Fruit fly (Drosophila melanogaster): ENCODE results near the gene CG32152.
A peak's percentile ranks its signal among the peaks of the same experiment; 100 is the strongest.

Gene CG32152

DNA sequence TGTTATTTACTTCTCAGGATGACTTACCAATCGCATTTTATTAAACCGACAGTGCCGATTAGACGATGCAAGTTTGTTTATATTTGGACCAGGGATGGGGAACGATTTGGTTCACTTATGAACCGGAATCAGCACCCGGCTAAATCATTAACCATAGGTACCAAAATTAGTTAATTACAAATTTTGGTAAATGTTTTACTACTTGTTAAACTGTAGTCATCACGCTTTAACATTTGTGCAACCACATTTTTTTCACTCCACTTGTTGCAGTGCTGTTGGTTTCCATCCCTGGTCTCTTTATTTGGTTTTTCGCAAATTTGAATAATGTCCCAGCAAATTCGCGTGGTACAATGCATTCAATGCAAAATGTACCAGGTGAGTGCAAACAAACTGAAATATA lies 38.3 kb downstream of the CG32152 start, which contains the start of the genes IntS9 and CG43295 (continued):
- peak; percentile 69 for TF ChIP-seq Meics (GFP tag; optimal IDR thresholded peaks at IDR 0.05)
- peak; percentile 67 for TF ChIP-seq cato (GFP tag; optimal IDR thresholded peaks at IDR 0.05; ENCODE audit: borderline replicate concordance)
- TF ChIP-seq ato (GFP tag; IDR thresholded peaks at IDR 0.05; ENCODE audit: partially characterized antibody), result no peak
- peak; percentile 49 for TF ChIP-seq pzg (GFP tag; optimal IDR thresholded peaks at IDR 0.05)
- TF ChIP-seq Camta (GFP tag; optimal IDR thresholded peaks at IDR 0.05), result peak; percentile 89
- TF ChIP-seq CG32772 (GFP tag; IDR thresholded peaks at IDR 0.05), result peak; percentile 77
- TF ChIP-seq Fer1 (GFP tag; optimal IDR thresholded peaks at IDR 0.05), result no peak
- no peak for TF ChIP-seq HLHmδ (GFP tag; optimal IDR thresholded peaks at IDR 0.05)
- peak; percentile 65 for TF ChIP-seq YL-1 (GFP tag; optimal IDR thresholded peaks at IDR 0.05)
- TF ChIP-seq hb (GFP tag; IDR thresholded peaks at IDR 0.05; ENCODE audit: partially characterized antibody), result no peak
- peak; percentile 67; the same call in 1 of the 3 replicates for TF ChIP-seq CG11093 (GFP tag; IDR thresholded peaks at IDR 0.05)
- TF ChIP-seq D (optimal IDR thresholded peaks at IDR 0.05), result no peak
- TF ChIP-seq D (GFP tag; optimal IDR thresholded peaks at IDR 0.05), result peak; percentile 62
- peak; percentile 60; the same call in 1 of the 2 replicates for TF ChIP-seq sim (GFP tag; IDR thresholded peaks at IDR 0.05)
- TF ChIP-seq CG18476 (GFP tag; optimal IDR thresholded peaks at IDR 0.05), result peak; percentile 83
- TF ChIP-seq CG3838 (GFP tag; optimal IDR thresholded peaks at IDR 0.05), result peak; percentile 33
- TF ChIP-seq CG13624 (GFP tag; optimal IDR thresholded peaks at IDR 0.05), result peak; percentile 77
- peak; percentile 85 for TF ChIP-seq CG10959 (GFP tag; IDR thresholded peaks at IDR 0.05)
- no peak for TF ChIP-seq unpg (GFP tag; optimal IDR thresholded peaks at IDR 0.05)
- TF ChIP-seq Asciz (GFP tag; optimal IDR thresholded peaks at IDR 0.05), result no peak
- TF ChIP-seq CG7372 (GFP tag; IDR thresholded peaks at IDR 0.05), result peak; percentile 75; the same call in 1 of the 2 replicates
- no peak for TF ChIP-seq CG8924 (tag; optimal IDR thresholded peaks at IDR 0.05)
- peak; percentile 79 for TF ChIP-seq seq (GFP tag; IDR thresholded peaks at IDR 0.05)
- TF ChIP-seq CG3407 (GFP tag; optimal IDR thresholded peaks at IDR 0.05), result no peak
- peak; percentile 69 for TF ChIP-seq wor (GFP tag; IDR thresholded peaks at IDR 0.05)
- TF ChIP-seq CG2129 (GFP tag; IDR thresholded peaks at IDR 0.05; ENCODE audit: partially characterized antibody), result no peak
- TF ChIP-seq Stat92E (GFP tag; optimal IDR thresholded peaks at IDR 0.05), result no peak
- no peak for TF ChIP-seq CG15011 (GFP tag; optimal IDR thresholded peaks at IDR 0.05)
- TF ChIP-seq wdn (GFP tag; IDR thresholded peaks at IDR 0.05), result peak; percentile 77
- TF ChIP-seq cg (GFP tag; optimal IDR thresholded peaks at IDR 0.05), result no peak
- peak; percentile 77 for TF ChIP-seq CG6272 (GFP tag; IDR thresholded peaks at IDR 0.05)
- no peak for TF ChIP-seq pan (optimal IDR thresholded peaks at IDR 0.05)
- TF ChIP-seq pan (GFP tag; optimal IDR thresholded peaks at IDR 0.05 in 1 of 2, IDR thresholded peaks at IDR 0.05 in 1 of 2), result peak in 1 of 2 experiments; percentile 90
- peak; percentile 83 for TF ChIP-seq CG12942 (GFP tag; optimal IDR thresholded peaks at IDR 0.05)
- TF ChIP-seq ap (GFP tag; IDR thresholded peaks at IDR 0.05), result peak; percentile 79
- 0 out of 4 replicates have a peak, but pooled peaks have one; percentile 25 for TF ChIP-seq Dll (GFP tag; IDR thresholded peaks at IDR 0.05; ENCODE audit: partially characterized antibody)
- peak; percentile 6 for TF ChIP-seq gfzf (GFP tag; optimal IDR thresholded peaks at IDR 0.05)
- TF ChIP-seq CG10366 (GFP tag; IDR thresholded peaks at IDR 0.05), result peak; percentile 79
- TF ChIP-seq HLH4C (GFP tag; IDR thresholded peaks at IDR 0.05; ENCODE audit: partially characterized antibody), result 0 out of 3 replicates have a peak, but pooled peaks have one; percentile 49
- peak; percentile 87 to 89 for TF ChIP-seq dpn (GFP tag; optimal IDR thresholded peaks at IDR 0.05)
- TF ChIP-seq Dfd (GFP tag; optimal IDR thresholded peaks at IDR 0.05), result no peak
- TF ChIP-seq ewg (GFP tag; optimal IDR thresholded peaks at IDR 0.05), result peak; percentile 63
- TF ChIP-seq Sin3A (optimal IDR thresholded peaks at IDR 0.05), result peak; percentile 39
- no peak for TF ChIP-seq CG42726 (GFP tag; IDR thresholded peaks at IDR 0.05; ENCODE audit: partially characterized antibody)
- TF ChIP-seq pum (GFP tag; optimal IDR thresholded peaks at IDR 0.05), result peak; percentile 88
- peak; percentile 86 for TF ChIP-seq CG8944 (GFP tag; optimal IDR thresholded peaks at IDR 0.05)
- TF ChIP-seq B-H1 (GFP tag; IDR thresholded peaks at IDR 0.05), result peak; percentile 79
- peak; percentile 42 for TF ChIP-seq CG15073 (GFP tag; optimal IDR thresholded peaks at IDR 0.05)
- TF ChIP-seq CG13287 (GFP tag; IDR thresholded peaks at IDR 0.05; ENCODE audit: partially characterized antibody), result peak; percentile 66
- peak; percentile 36 for TF ChIP-seq CG31365 (tag; optimal IDR thresholded peaks at IDR 0.05)
- TF ChIP-seq Gug (GFP tag; IDR thresholded peaks at IDR 0.05), result peak; percentile 68
